Worm (Caenorhabditis elegans) whole organism, L3 larva: ENCODE data around the gene T07A5.7.

Source experiments
- R02D3.7 ChIP-seq: fragments of 150-350 bp; optimal IDR thresholded peaks from 2 replicates; lab custom pipeline; 2014; ENCODE audit warnings: missing biosample characterization, missing genetic modification characterization
- eor-1 ChIP-seq, 2 experiments: fragments of 150-350 bp; optimal IDR thresholded peaks; 2 replicates each; lab custom pipeline; 2014 to 2018; ENCODE audit warnings: missing biosample characterization in 2 of 2, missing genetic modification characterization in 2 of 2
- nhr-12 ChIP-seq: fragments of 150-350 bp; optimal IDR thresholded peaks from 2 replicates; lab custom pipeline; 2014; ENCODE audit warnings: missing biosample characterization, missing genetic modification characterization

DNA sequence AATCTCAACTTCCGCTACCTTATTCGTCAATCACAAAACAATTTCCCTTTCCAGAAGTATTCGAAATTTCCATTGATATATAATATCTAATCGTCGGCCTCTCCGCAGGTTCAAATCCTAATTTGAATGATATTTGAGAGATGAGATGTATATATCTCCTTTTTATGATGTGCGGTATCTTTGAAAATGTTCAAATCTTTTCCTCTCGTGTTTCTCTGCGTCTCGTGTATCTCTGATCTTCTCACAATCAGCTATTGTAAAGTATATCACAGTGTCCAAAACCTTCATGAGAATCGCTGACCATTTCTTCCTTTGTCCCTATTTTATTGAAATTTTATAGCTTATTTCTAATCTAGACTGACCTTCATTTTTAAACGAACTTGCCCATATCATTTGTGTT, 21.1 kb downstream of the T07A5.7 start:
- TF ChIP-seq R02D3.7 (tag; lab: Kevin White, UChicago) (no peak), eor-1 (tag; optimal IDR thresholded peaks at IDR 0.05; lab: Kevin White, UChicago) (no peak), nhr-12 (tag; lab: Kevin White, UChicago) (no peak)
